Worm (Caenorhabditis elegans) whole organism, early embryonic: ENCODE measurements around the gene T16D1.1.

ENCODE experiments used
- F13C5.2 ChIP-seq: sonication (generic microtip); optimal IDR thresholded peaks from 2 replicates; lab custom pipeline; 2017; ENCODE audit warnings: mild to moderate bottlenecking, missing genetic modification characterization, inconsistent platforms, missing compliant biosample characterization
- ama-1 ChIP-seq: fragments of 150-350 bp; optimal IDR thresholded peaks from 2 replicates; lab custom pipeline; 2014
- hmg-4 ChIP-seq: fragments of 200-800 bp; sonication (Bioruptor generic); optimal IDR thresholded peaks from 2 replicates; lab custom pipeline; 2018; ENCODE audit warnings: mild to moderate bottlenecking, missing genetic modification characterization, missing compliant biosample characterization
- hnd-1 ChIP-seq: sonication (generic microtip); optimal IDR thresholded peaks from 2 replicates; lab custom pipeline; 2016; ENCODE audit warnings: missing genetic modification characterization, missing compliant biosample characterization
- scrt-1 ChIP-seq: fragments of 200-800 bp; sonication (Bioruptor generic); IDR thresholded peaks from 2 replicates; pipeline ENCODE4 v1.3.6; 2022; ENCODE audit warnings: missing genetic modification characterization, missing compliant biosample characterization
- sea-1 ChIP-seq: fragments of 200-800 bp; sonication (Bioruptor generic); conservative IDR thresholded peaks from 2 replicates; pipeline ENCODE4 v1.3.6; 2022; ENCODE audit warnings: missing genetic modification characterization, missing compliant biosample characterization
- tbx-37 ChIP-seq: fragments of 200-800 bp; sonication (Bioruptor generic); conservative IDR thresholded peaks from 2 replicates; pipeline ENCODE4 v1.3.6; 2022; ENCODE audit warnings: missing genetic modification reagents, missing genetic modification characterization, missing compliant biosample characterization

DNA sequence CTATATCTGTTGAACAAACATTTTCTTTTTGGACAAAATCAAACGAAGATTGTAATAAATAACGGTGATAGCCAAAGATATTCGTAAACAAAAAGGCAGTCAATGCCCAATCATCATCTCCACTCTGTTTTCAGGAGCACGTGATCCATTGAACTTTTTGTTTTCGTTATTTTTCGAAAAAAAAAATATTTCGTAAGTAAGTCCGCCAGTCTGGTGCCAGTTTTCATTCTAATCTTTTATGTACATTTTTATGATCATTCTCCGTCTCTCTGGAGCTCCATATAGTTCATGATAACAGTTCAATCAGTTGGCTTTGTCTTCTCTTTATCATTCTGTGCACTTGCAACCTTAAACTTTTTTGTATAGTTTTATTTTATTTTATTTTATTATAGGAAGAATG is 38.5 kb downstream of the T16D1.1 start, which contains the start of gene ampd-1:
- TF ChIP-seq F13C5.2 (tag; lab: Kevin White, UChicago) (no peak), hmg-4 (GFP tag; lab: Kevin White, UChicago) (no peak), hnd-1 (tag; lab: Kevin White, UChicago) (no peak), ama-1 (lab: Kevin White, UChicago) (no peak), scrt-1 (GFP tag; lab: Robert Waterston, UW) (no peak), tbx-37 (GFP tag; lab: Robert Waterston, UW) (no peak), sea-1 (GFP tag; lab: Robert Waterston, UW) (no peak)
